Worm (Caenorhabditis elegans) whole organism, midembryonic: ENCODE measurements around the gene clec-265.

Experiments
- T22C8.4 ChIP-seq: fragments of 200-800 bp; sonication (Bioruptor generic); IDR thresholded peaks from 2 replicates; pipeline ENCODE4 v1.3.6; 2022; ENCODE audit warnings: missing genetic modification characterization, missing compliant biosample characterization
- cog-1 ChIP-seq: sonication (generic microtip); optimal IDR thresholded peaks from 2 replicates; lab custom pipeline; 2016; ENCODE audit warnings: missing genetic modification characterization, missing compliant biosample characterization
- flt-1 ChIP-seq: fragments of 200-800 bp; sonication (Bioruptor generic); IDR thresholded peaks from 2 replicates; pipeline ENCODE4 v1.3.6; 2022; ENCODE audit warnings: missing genetic modification characterization, missing compliant biosample characterization
- klf-2 ChIP-seq: fragments of 200-800 bp; sonication (Bioruptor generic); conservative IDR thresholded peaks from 2 replicates; pipeline ENCODE4 v1.3.6; 2022; ENCODE audit warnings: missing genetic modification reagents, missing genetic modification characterization, missing compliant biosample characterization
- med-1 ChIP-seq: sonication (generic microtip); optimal IDR thresholded peaks from 2 replicates; lab custom pipeline; 2017; ENCODE audit warnings: missing genetic modification characterization, mild to moderate bottlenecking, missing compliant biosample characterization, antibody characterized with exemption, missing genetic modification reagents; ENCODE audit not compliant: insufficient read depth
- ref-1 ChIP-seq: fragments of 200-800 bp; sonication (Bioruptor generic); conservative IDR thresholded peaks from 2 replicates; pipeline ENCODE4 v1.3.6; 2022; ENCODE audit warnings: missing genetic modification reagents, missing genetic modification characterization, missing compliant biosample characterization
- tab-1 ChIP-seq: fragments of 200-800 bp; sonication (Bioruptor generic); IDR thresholded peaks from 2 replicates; pipeline ENCODE4 v1.3.6; 2022; ENCODE audit warnings: missing genetic modification characterization, missing compliant biosample characterization
- ztf-23 ChIP-seq: fragments of 200-800 bp; sonication (Bioruptor generic); IDR thresholded peaks from 2 replicates; pipeline ENCODE4 v1.3.6; 2022; ENCODE audit warnings: missing genetic modification reagents, missing genetic modification characterization, missing compliant biosample characterization
- ztf-29 ChIP-seq: fragments of 200-800 bp; sonication (Bioruptor generic); IDR thresholded peaks from 2 replicates; pipeline ENCODE4 v1.3.6; 2022; ENCODE audit warnings: missing genetic modification reagents, missing genetic modification characterization, missing compliant biosample characterization

Gene clec-265

DNA sequence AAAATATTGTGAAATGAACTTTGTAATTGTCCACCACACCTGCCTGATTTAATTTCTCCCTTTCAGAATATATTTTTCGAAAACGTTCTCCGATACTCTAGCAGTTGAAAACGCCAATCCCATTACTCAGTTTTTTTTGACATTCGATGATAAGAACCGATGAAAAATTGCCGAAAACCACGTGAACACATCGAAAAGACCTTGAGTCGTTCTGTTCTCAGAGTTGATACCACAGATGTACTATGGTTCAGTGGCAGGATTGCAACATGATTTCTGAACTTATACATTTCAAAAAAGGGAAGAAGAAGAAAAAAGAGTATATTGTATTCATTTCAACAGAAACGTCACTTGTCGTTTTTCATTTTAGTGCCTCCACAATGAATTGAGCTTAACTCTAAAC is 11.6 kb upstream of the clec-265 start:
- TF ChIP-seq ztf-23 (GFP tag; lab: Robert Waterston, UW) (no peak), ref-1 (GFP tag; lab: Robert Waterston, UW) (no peak), med-1 (no peak), ztf-29 (no peak), cog-1 (tag; lab: Kevin White, UChicago) (no peak), T22C8.4 (GFP tag; lab: Robert Waterston, UW) (no peak), klf-2 (no peak), flt-1 (GFP tag; lab: Robert Waterston, UW) (no peak), tab-1 (GFP tag; lab: Robert Waterston, UW) (no peak)

DNA sequence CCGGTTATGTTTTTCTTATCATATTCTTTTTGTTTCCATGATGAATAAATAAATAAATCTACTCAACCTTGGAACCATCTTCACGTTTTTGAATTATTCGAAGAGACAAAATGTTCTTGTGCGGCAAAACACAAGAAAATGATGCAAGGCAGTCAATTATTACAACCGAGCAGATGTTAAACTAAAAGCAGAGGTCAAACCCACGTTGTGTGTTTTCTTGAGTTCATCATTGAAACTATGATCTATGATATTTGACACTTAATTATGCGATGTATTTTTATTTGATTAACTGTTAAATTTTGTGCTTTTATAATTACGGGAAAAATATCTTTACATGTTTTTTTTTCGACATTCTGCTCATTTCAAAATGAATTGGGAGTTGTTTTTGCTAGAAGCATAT is 10.1 kb upstream of the clec-265 start:
- TF ChIP-seq med-1 = no peak
- no peak for TF ChIP-seq ref-1 (GFP tag; lab: Robert Waterston, UW)
- no peak for TF ChIP-seq ztf-29
- TF ChIP-seq ztf-23 (GFP tag; lab: Robert Waterston, UW) = no peak
- TF ChIP-seq cog-1 (tag; lab: Kevin White, UChicago) = no peak
- no peak for TF ChIP-seq klf-2
- TF ChIP-seq flt-1 (GFP tag; lab: Robert Waterston, UW) = no peak
- no peak for TF ChIP-seq T22C8.4 (GFP tag; lab: Robert Waterston, UW)
- no peak for TF ChIP-seq tab-1 (GFP tag; lab: Robert Waterston, UW)

DNA sequence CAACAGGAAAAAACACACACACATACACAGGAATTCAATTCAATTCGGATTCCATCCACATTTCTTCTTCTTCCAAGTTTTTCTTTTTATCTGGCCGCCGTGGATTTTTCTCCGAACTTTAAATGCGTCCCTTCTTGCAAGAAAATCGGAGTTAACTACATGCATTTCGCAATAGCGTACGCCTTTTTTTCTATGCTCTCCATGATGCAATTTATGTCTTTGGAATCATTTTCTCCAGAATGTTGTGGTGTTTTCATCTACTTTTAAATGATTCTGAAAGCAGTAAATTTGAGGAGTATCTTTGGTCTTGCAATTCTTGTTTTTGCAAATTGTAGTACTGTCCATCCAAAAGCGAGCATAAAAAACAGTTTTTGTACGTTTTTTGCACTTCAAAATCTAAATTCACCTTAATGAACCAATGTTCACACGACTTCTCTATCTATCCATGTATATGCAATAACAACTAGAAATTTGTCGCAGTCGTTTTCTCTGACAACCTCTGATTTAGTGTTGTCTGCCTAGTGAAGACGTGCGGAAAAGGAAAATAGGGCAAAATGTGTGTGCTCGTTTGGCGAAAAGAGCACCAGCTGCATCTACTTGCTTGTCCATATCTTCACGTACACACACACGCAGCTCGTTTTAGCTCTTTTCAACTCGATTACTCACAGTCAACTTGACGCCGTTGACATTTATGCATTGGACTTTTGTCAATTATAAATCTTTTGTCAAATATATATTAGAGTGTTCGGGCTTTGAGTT is 9.1 kb upstream of the clec-265 start:
- no peak for TF ChIP-seq tab-1 (GFP tag; lab: Robert Waterston, UW)

DNA sequence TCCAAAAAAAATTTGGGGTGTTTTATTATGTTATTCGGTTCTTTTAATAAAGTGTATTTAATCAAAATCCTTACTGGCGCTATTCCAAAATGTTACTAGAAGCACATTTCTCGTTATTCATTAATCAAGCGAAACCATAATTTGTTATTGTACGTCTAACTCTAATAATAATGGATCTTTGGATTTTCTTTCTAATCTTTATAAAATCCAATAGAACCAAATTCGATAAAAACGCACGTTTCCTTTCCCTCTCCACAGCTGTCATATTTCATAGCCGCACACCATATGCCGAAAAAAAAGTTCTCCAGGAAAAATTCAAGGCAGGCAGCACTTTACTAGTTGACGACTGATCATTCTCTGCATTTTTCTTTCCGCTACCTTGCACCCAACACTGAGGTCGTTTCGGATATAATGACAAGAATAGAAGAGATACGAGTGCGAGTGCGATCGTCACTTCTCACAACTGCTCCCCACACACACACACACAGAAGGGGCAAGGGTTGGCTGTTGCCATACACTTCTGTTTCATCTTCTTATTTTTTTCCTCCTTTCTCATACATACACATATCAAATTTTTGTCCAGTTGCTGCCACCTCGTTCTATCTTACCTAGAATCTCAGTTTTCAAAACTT is 7.9 kb upstream of the clec-265 start:
- TF ChIP-seq klf-2 (no peak), ref-1 (GFP tag; lab: Robert Waterston, UW) (no peak), med-1 (no peak), ztf-23 (GFP tag; lab: Robert Waterston, UW) (no peak), tab-1 (GFP tag; lab: Robert Waterston, UW) (no peak), T22C8.4 (GFP tag; lab: Robert Waterston, UW) (no peak), flt-1 (GFP tag; lab: Robert Waterston, UW) (no peak), ztf-29 (no peak), cog-1 (tag; lab: Kevin White, UChicago) (no peak)

DNA sequence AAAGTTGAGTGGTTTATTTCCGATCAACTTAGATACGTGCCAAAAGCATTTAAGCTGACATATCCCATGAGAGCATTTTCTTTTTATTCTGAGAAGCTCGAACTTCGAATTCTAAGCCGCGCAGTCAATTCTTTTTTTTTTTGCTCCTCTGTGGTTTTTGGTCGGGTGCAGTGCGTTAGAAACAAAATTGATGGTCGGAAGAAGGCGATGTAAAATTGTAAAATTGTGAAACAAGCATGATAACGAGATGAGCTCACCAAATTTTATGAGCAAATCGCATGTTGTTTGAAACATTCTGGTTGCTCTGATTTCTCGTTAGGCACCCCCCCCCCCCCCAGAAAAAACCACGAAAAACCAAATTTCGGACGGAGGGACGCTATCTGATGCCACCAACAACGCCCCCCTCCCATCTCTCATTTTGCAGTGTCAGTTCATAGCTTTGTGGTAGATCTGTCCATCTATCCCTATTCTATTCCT is 6.9 kb upstream of the clec-265 start, which contains the start of gene aqp-7:
aqp-7 (plus strand) TSS at position 427 of the 477 bp plus-strand sequence.
- TF ChIP-seq ztf-29 (no peak), ztf-23 (GFP tag; lab: Robert Waterston, UW) (no peak), tab-1 (GFP tag; lab: Robert Waterston, UW) (no peak), med-1 (no peak), T22C8.4 (GFP tag; lab: Robert Waterston, UW) (no peak), cog-1 (tag; lab: Kevin White, UChicago) (no peak), flt-1 (GFP tag; lab: Robert Waterston, UW) (no peak), ref-1 (GFP tag; lab: Robert Waterston, UW) (no peak), klf-2 (no peak)

DNA sequence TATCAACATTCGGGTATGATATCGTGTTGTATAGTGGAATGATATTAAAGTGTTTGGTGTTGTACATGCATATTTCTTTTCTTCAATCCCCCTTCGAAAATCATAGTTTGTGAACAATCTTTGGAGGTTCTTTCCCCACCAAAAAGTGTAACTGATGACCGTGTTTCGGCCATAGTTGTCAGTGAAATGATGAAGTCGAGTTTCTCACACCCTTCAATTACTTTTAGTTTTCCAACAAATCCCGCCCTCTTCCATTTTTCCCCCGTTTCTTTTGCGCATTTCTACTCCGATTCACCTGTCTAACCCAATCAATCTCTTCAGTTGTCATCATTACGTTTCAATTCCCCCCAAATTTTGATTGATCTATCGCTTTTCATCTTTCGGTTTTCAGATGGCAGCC is 6.4 kb upstream of the clec-265 start:
- TF ChIP-seq T22C8.4 (GFP tag; lab: Robert Waterston, UW) (no peak), cog-1 (tag; lab: Kevin White, UChicago) (no peak), med-1 (no peak), klf-2 (no peak), tab-1 (GFP tag; lab: Robert Waterston, UW) (no peak), flt-1 (GFP tag; lab: Robert Waterston, UW) (no peak), ztf-29 (no peak), ref-1 (GFP tag; lab: Robert Waterston, UW) (no peak), ztf-23 (GFP tag; lab: Robert Waterston, UW) (no peak)

DNA sequence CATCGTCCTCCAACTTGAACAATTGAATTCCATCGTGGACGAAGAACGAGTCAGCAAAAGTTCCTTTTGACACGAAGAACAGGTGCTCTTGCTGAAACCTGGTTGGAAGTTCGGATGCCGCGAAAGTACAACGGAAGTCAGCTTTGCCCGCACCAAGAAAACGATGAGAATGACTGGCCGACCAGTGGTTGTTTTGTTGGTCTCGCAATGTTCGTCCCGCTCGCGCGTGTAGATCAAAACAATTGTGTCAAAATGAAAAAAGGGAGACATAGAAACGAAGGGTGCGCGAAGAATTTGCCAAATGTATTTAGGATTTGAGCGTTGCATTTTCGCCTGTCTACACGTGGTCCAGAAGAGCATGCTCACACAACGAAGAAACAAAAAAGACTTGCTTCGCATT is 2.6 kb upstream of the clec-265 start, which contains the start of gene M02F4.1:
M02F4.1 (minus strand) TSS at position 101 of the 400 bp plus-strand sequence.
- no peak for TF ChIP-seq ztf-23 (GFP tag; lab: Robert Waterston, UW)
- TF ChIP-seq cog-1 (tag; lab: Kevin White, UChicago) = no peak
- TF ChIP-seq tab-1 (GFP tag; lab: Robert Waterston, UW) = no peak
- TF ChIP-seq med-1 = no peak
- no peak for TF ChIP-seq flt-1 (GFP tag; lab: Robert Waterston, UW)
- TF ChIP-seq ref-1 (GFP tag; lab: Robert Waterston, UW) = no peak
- TF ChIP-seq ztf-29 = no peak
- TF ChIP-seq T22C8.4 (GFP tag; lab: Robert Waterston, UW) = no peak
- TF ChIP-seq klf-2 = no peak

DNA sequence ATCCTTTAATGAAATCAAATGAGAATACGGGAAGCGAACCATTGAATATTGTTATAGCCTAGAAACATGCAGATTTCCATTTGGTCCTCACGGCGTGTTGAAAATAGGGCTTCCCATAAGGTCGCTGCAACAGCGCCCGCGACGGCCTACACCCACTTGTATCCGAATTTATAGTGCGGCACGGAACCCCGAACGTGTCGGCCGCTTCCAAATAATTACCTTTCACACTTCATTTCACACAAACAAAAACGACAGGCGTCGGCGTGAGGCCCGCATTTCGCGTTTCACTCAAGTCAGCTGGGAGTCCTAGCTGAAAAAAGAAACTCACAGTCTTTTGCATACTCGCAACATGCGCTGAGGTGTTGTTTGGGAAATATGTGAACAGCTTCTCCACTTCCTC is 1.9 kb downstream of the clec-265 start:
- TF ChIP-seq cog-1 (tag; lab: Kevin White, UChicago) (no peak), ztf-23 (GFP tag; lab: Robert Waterston, UW) (no peak), tab-1 (GFP tag; lab: Robert Waterston, UW) (no peak), med-1 (no peak), ref-1 (GFP tag; lab: Robert Waterston, UW) (no peak), klf-2 (no peak), T22C8.4 (GFP tag; lab: Robert Waterston, UW) (no peak), ztf-29 (no peak), flt-1 (GFP tag; lab: Robert Waterston, UW) (no peak)

DNA sequence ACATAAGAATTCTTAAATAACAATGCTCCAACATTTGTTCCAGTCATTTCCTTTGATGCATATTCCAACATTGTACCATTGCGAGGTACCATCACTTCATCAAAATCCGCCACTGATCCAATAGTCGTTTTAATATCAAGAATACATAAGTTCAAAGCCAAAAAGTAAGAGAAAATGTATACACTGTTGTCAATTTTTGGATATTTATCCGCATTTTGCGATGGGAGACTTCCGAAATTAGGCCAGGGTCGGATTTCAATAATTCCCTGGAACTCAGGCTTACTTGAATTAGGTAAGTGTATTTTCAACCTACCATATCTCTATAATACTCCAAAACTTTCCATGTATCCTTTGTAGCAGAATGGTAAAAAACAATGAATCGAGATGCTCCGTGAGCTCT is 2.6 kb downstream of the clec-265 start, which contains the start of gene M02F4.2:
M02F4.2 (minus strand) TSS at position 101 of the 400 bp plus-strand sequence.
- no peak for TF ChIP-seq ztf-29
- no peak for TF ChIP-seq ztf-23 (GFP tag; lab: Robert Waterston, UW)
- no peak for TF ChIP-seq flt-1 (GFP tag; lab: Robert Waterston, UW)
- no peak for TF ChIP-seq med-1
- no peak for TF ChIP-seq klf-2
- no peak for TF ChIP-seq T22C8.4 (GFP tag; lab: Robert Waterston, UW)
- TF ChIP-seq tab-1 (GFP tag; lab: Robert Waterston, UW) = no peak
- TF ChIP-seq ref-1 (GFP tag; lab: Robert Waterston, UW) = no peak
- no peak for TF ChIP-seq cog-1 (tag; lab: Kevin White, UChicago)
